Worm (Caenorhabditis elegans) whole organism, L1 larva: ENCODE measurements around the gene C11G6.2.

ENCODE experiments used
- C04F5.9 ChIP-seq: sonication (generic microtip); optimal IDR thresholded peaks from 2 replicates; lab custom pipeline; 2016; ENCODE audit warnings: missing genetic modification characterization, missing compliant biosample characterization
- nhr-76 ChIP-seq: sonication (generic microtip); optimal IDR thresholded peaks from 2 replicates; lab custom pipeline; 2017; ENCODE audit warnings: missing biosample characterization, missing genetic modification characterization
- nhr-84 ChIP-seq: sonication (generic microtip); optimal IDR thresholded peaks from 2 replicates; lab custom pipeline; 2017; ENCODE audit warnings: missing biosample characterization, missing genetic modification characterization

DNA sequence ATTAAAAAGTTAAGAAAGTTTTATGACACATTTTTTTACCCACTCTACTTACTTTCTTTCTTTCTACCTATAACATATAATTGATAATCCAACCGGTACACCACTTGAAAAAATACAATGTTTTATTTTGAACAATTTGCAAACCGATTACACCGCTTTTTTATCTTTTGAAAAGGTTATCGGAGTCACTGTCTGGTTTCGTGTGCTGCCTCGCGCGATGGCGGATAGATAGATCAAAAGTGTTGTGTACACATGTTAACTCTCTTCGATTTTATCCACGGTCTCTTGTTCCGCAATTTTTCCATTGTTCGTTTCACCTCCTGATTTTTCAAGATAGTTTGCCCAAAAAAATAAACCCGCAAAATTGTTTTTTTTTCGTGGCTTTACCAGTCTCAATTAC is 38.1 kb downstream of the C11G6.2 start:
- TF ChIP-seq nhr-76 (tag; lab: Kevin White, UChicago) (no peak), nhr-84 (tag; lab: Kevin White, UChicago) (no peak), C04F5.9 (tag; lab: Kevin White, UChicago) (no peak)
